Worm (Caenorhabditis elegans): ENCODE measurements around the gene lipl-1.

DNA sequence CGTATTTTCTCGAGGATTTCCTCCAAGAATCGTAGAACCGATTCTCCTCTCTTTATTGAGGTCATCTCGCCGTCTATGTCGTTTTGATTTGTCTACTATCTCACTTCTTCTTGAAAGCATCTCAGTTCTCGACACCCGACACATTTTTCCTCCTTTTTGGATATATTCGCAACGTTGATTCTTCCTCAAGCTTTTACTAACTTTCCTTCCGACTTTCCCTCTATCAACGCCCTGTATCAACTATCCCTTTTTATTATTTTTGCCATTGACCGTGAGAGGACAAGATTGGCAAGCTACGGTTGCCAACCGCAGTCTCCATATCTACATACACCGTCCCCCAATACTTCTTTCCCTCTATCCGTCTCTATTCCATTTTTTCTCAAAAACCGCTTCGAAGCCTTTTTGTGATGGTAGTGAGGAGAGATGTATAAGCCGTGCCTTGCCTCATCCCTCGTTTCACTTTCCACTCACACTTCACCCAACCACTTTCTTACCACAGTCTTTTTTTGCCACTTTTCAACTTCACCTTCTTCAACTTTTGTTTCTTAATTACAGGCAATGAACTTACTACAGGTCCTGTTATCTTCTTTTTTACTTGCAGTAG, 9.2 kb downstream of the lipl-1 start, which contains the start of gene T16G1.2:
- TF ChIP-seq elt-3 (tag; optimal IDR thresholded peaks at IDR 0.05) (no peak), pha-4 (tag; optimal IDR thresholded peaks at IDR 0.05) (no peak), mep-1 (tag; optimal IDR thresholded peaks at IDR 0.05) (no peak)

Measured in whole organism, mixed stage, embryonic.